Worm (Caenorhabditis elegans) whole organism, early embryonic: ENCODE results near the gene F28A10.13.

ENCODE experiments used
- ama-1 ChIP-seq: fragments of 150-350 bp; optimal IDR thresholded peaks from 2 replicates; lab custom pipeline; 2014
- flt-1 ChIP-seq: fragments of 200-800 bp; sonication (Bioruptor generic); IDR thresholded peaks from 2 replicates; pipeline ENCODE4 v1.3.6; 2022; ENCODE audit warnings: missing genetic modification characterization, missing compliant biosample characterization
- hmbx-1 ChIP-seq: sonication (generic microtip); optimal IDR thresholded peaks from 2 replicates; lab custom pipeline; 2016; ENCODE audit warnings: mild to moderate bottlenecking, missing genetic modification characterization, missing compliant biosample characterization
- hnd-1 ChIP-seq: sonication (generic microtip); optimal IDR thresholded peaks from 2 replicates; lab custom pipeline; 2016; ENCODE audit warnings: missing genetic modification characterization, missing compliant biosample characterization
- pes-1 ChIP-seq: fragments of 200-800 bp; sonication (Bioruptor generic); IDR thresholded peaks from 2 replicates; pipeline ENCODE4 v1.3.6; 2022; ENCODE audit warnings: missing genetic modification reagents, missing genetic modification characterization, missing compliant biosample characterization
- scrt-1 ChIP-seq: fragments of 200-800 bp; sonication (Bioruptor generic); IDR thresholded peaks from 2 replicates; pipeline ENCODE4 v1.3.6; 2022; ENCODE audit warnings: missing genetic modification characterization, missing compliant biosample characterization
- sea-1 ChIP-seq: fragments of 200-800 bp; sonication (Bioruptor generic); conservative IDR thresholded peaks from 2 replicates; pipeline ENCODE4 v1.3.6; 2022; ENCODE audit warnings: missing genetic modification characterization, missing compliant biosample characterization
- tbx-11 ChIP-seq: fragments of 200-800 bp; sonication (Bioruptor generic); IDR thresholded peaks from 2 replicates; pipeline ENCODE4 v1.3.6; 2022; ENCODE audit warnings: missing genetic modification characterization, missing compliant biosample characterization

ce11 chrII:880666-881226 is 32.1 kb downstream of the F28A10.13 start:
- TF ChIP-seq hmbx-1 (tag; lab: Kevin White, UChicago) (no peak), tbx-11 (no peak), ama-1 (lab: Kevin White, UChicago) (no peak), flt-1 (GFP tag; lab: Robert Waterston, UW) (no peak), hnd-1 (tag; lab: Kevin White, UChicago) (no peak), scrt-1 (GFP tag; lab: Robert Waterston, UW) (no peak), sea-1 (GFP tag; lab: Robert Waterston, UW) (no peak), pes-1 (GFP tag; lab: Robert Waterston, UW) (no peak)
